Worm (Caenorhabditis elegans) whole organism, L4 larva: ENCODE results near the gene nep-2.
"Not testable (repeated sequence)": the region's sequence is repeated elsewhere in the genome, so short reads cannot be mapped to it uniquely, and the experiment has no call there.

Experiments
- F10B5.3 ChIP-seq: sonication (generic microtip); optimal IDR thresholded peaks from 2 replicates; lab custom pipeline; 2016; ENCODE audit warnings: mild to moderate bottlenecking, missing genetic modification characterization, missing compliant biosample characterization
- T20F7.1 ChIP-seq: fragments of 200-800 bp; sonication (Bioruptor generic); optimal IDR thresholded peaks from 2 replicates; lab custom pipeline; 2018; ENCODE audit warnings: mild to moderate bottlenecking, missing genetic modification characterization, missing compliant biosample characterization
- zip-2 ChIP-seq: fragments of 150-350 bp; optimal IDR thresholded peaks from 2 replicates; lab custom pipeline; 2014; ENCODE audit warnings: missing biosample characterization, missing genetic modification characterization
- ztf-11 ChIP-seq: fragments of 150-350 bp; optimal IDR thresholded peaks from 2 replicates; lab custom pipeline; 2014; ENCODE audit warnings: missing biosample characterization, missing genetic modification characterization

DNA sequence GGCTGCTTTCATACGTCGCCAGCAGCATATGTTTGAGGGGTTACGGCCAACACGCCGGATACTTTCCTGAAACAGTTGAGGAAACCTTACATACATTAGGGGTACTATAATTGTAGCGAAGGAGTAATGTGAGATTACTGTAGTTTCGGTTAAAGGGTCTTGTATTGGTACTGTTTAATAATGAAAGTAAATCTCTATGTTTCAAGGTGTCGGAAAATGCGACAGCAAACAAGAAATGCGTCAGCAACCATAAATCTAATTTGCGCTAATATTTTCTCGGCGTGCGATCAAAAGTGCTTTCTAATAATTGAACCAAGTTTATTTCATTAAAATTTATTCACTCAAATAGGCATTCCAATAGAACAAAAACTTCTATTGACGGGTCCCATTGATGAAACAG lies 53.2 kb downstream of the nep-2 start, which contains the start of gene sri-57:
- TF ChIP-seq zip-2; T20F7.1 (GFP tag; lab: Kevin White, UChicago); ztf-11 (tag; lab: Kevin White, UChicago); F10B5.3 (tag; lab: Kevin White, UChicago): not testable (repeated sequence)
